Worm (Caenorhabditis elegans) whole organism, young adult: ENCODE data around the gene cku-70.

Source experiments
- B0261.1 ChIP-seq: sonication (generic microtip); optimal IDR thresholded peaks from 2 replicates; lab custom pipeline; 2016; ENCODE audit warnings: mild to moderate bottlenecking, missing genetic modification characterization, moderate library complexity, missing compliant biosample characterization
- F57A8.1 ChIP-seq: fragments of 200-800 bp; sonication (Bioruptor generic); optimal IDR thresholded peaks from 2 replicates; lab custom pipeline; 2018; ENCODE audit warnings: mild to moderate bottlenecking, missing genetic modification characterization, moderate library complexity, missing compliant biosample characterization
- K11D2.4 ChIP-seq: fragments of 200-800 bp; sonication (Bioruptor generic); IDR thresholded peaks from 2 replicates; pipeline ENCODE4 v1.3.6; 2022; ENCODE audit warnings: missing genetic modification reagents, missing genetic modification characterization, missing compliant biosample characterization
- T07F8.4 ChIP-seq: sonication (generic microtip); optimal IDR thresholded peaks from 2 replicates; lab custom pipeline; 2016; ENCODE audit warnings: mild to moderate bottlenecking, missing genetic modification characterization, moderate library complexity, missing compliant biosample characterization
- Y53G8AR.9 ChIP-seq: fragments of 200-800 bp; sonication (Bioruptor generic); conservative IDR thresholded peaks from 2 replicates; pipeline ENCODE4 v1.3.6; 2022; ENCODE audit warnings: missing genetic modification reagents, missing genetic modification characterization, missing compliant biosample characterization
- ZK185.1 ChIP-seq: sonication (generic microtip); optimal IDR thresholded peaks from 2 replicates; lab custom pipeline; 2016; ENCODE audit warnings: mild to moderate bottlenecking, missing genetic modification characterization, missing compliant biosample characterization; ENCODE audit not compliant: poor library complexity, severe bottlenecking
- akir-1 ChIP-seq: fragments of 200-800 bp; sonication (Bioruptor generic); optimal IDR thresholded peaks from 2 replicates; lab custom pipeline; 2018; ENCODE audit warnings: mild to moderate bottlenecking, missing genetic modification characterization, moderate library complexity, missing compliant biosample characterization
- aptf-3 ChIP-seq: fragments of 200-800 bp; sonication (Bioruptor generic); IDR thresholded peaks from 2 replicates; pipeline ENCODE4 v1.3.6; 2022; ENCODE audit warnings: missing genetic modification characterization, missing compliant biosample characterization
- atf-7 ChIP-seq: sonication (generic microtip); optimal IDR thresholded peaks from 2 replicates; lab custom pipeline; 2017; ENCODE audit warnings: mild to moderate bottlenecking, missing genetic modification characterization, missing compliant biosample characterization
- ccch-3 ChIP-seq: fragments of 200-800 bp; sonication (Bioruptor generic); optimal IDR thresholded peaks from 2 replicates; lab custom pipeline; 2018; ENCODE audit warnings: mild to moderate bottlenecking, missing genetic modification characterization, missing compliant biosample characterization
- cebp-1 ChIP-seq, 2 experiments: fragments of 200-800 bp in 1 of 2; sonication (Bioruptor generic) in 1 of 2; sonication (generic microtip) in 1 of 2; IDR thresholded peaks in 1 of 2; optimal IDR thresholded peaks in 1 of 2; 2 replicates each; pipeline versions ENCODE4 v1.3.6 to Lab custom; 2017 to 2022; ENCODE audit warnings: missing compliant biosample characterization in 2 of 2, missing genetic modification characterization in 2 of 2, mild to moderate bottlenecking in 1 of 2, missing genetic modification reagents in 1 of 2, moderate library complexity in 1 of 2
- ceh-27 ChIP-seq: fragments of 200-800 bp; sonication (Bioruptor generic); optimal IDR thresholded peaks from 2 replicates; lab custom pipeline; 2018; ENCODE audit warnings: mild to moderate bottlenecking, missing genetic modification characterization, moderate library complexity, missing compliant biosample characterization
- ceh-91 ChIP-seq: fragments of 200-800 bp; sonication (Bioruptor generic); IDR thresholded peaks from 2 replicates; pipeline ENCODE4 v1.3.6; 2022; ENCODE audit warnings: missing genetic modification reagents, missing genetic modification characterization, missing compliant biosample characterization
- dox-1 ChIP-seq: fragments of 200-800 bp; sonication (Bioruptor generic); IDR thresholded peaks from 2 replicates; pipeline ENCODE4 v1.3.6; 2022; ENCODE audit warnings: missing genetic modification reagents, missing genetic modification characterization, missing compliant biosample characterization
- egl-44 ChIP-seq: fragments of 200-800 bp; sonication (Bioruptor generic); IDR thresholded peaks from 2 replicates; pipeline ENCODE4 v1.3.6; 2022; ENCODE audit warnings: missing genetic modification reagents, missing genetic modification characterization, missing compliant biosample characterization
- egrh-3 ChIP-seq: fragments of 200-800 bp; sonication (Bioruptor generic); IDR thresholded peaks from 2 replicates; pipeline ENCODE4 v1.3.6; 2022; ENCODE audit warnings: missing genetic modification reagents, missing genetic modification characterization, missing compliant biosample characterization
- hmg-1.2 ChIP-seq: fragments of 200-800 bp; sonication (Bioruptor generic); IDR thresholded peaks from 2 replicates; pipeline ENCODE4 v1.3.6; 2022; ENCODE audit warnings: missing genetic modification reagents, missing genetic modification characterization, missing compliant biosample characterization
- let-607 ChIP-seq, 2 experiments: fragments of 200-800 bp in 1 of 2; sonication (Bioruptor generic) in 1 of 2; sonication (generic microtip) in 1 of 2; optimal IDR thresholded peaks; 2 replicates each; lab custom pipeline; 2016 to 2018; ENCODE audit warnings: mild to moderate bottlenecking in 2 of 2, missing compliant biosample characterization in 2 of 2, missing genetic modification characterization in 2 of 2, moderate library complexity in 2 of 2, missing genotype in 1 of 2
- lin-26 ChIP-seq: fragments of 200-800 bp; sonication (Bioruptor generic); IDR thresholded peaks from 2 replicates; pipeline ENCODE4 v1.3.6; 2022; ENCODE audit warnings: missing genetic modification reagents, missing genetic modification characterization, missing compliant biosample characterization
- lin-40 ChIP-seq: sonication (generic microtip); optimal IDR thresholded peaks from 2 replicates; lab custom pipeline; 2016; ENCODE audit warnings: missing genetic modification characterization, mild to moderate bottlenecking, missing compliant biosample characterization, missing genotype, missing genetic modification reagents
- madf-10 ChIP-seq: sonication (generic microtip); optimal IDR thresholded peaks from 2 replicates; lab custom pipeline; 2016; ENCODE audit warnings: mild to moderate bottlenecking, missing genetic modification characterization, missing compliant biosample characterization
- nhr-179 ChIP-seq: sonication (generic microtip); optimal IDR thresholded peaks from 2 replicates; lab custom pipeline; 2016; ENCODE audit warnings: mild to moderate bottlenecking, missing genetic modification characterization, missing compliant biosample characterization
- nhr-27 ChIP-seq: fragments of 200-800 bp; sonication (Bioruptor generic); optimal IDR thresholded peaks from 2 replicates; lab custom pipeline; 2018; ENCODE audit warnings: mild to moderate bottlenecking, missing genetic modification characterization, moderate library complexity, missing compliant biosample characterization
- rcor-1 ChIP-seq: fragments of 200-800 bp; sonication (Bioruptor generic); IDR thresholded peaks from 2 replicates; pipeline ENCODE4 v1.3.6; 2022; ENCODE audit warnings: missing genetic modification reagents, missing genetic modification characterization, missing compliant biosample characterization
- sdz-38 ChIP-seq: sonication (generic microtip); optimal IDR thresholded peaks from 2 replicates; lab custom pipeline; 2016; ENCODE audit warnings: missing genotype, missing genetic modification characterization, missing compliant biosample characterization
- snpc-1.1 ChIP-seq: sonication (generic microtip); optimal IDR thresholded peaks from 2 replicates; lab custom pipeline; 2017; ENCODE audit warnings: missing genetic modification characterization, mild to moderate bottlenecking, missing compliant biosample characterization, antibody characterized with exemption, moderate library complexity, missing genotype, missing genetic modification reagents; ENCODE audit not compliant: insufficient read depth
- snpc-1.3 ChIP-seq: sonication (generic microtip); optimal IDR thresholded peaks from 2 replicates; lab custom pipeline; 2017; ENCODE audit warnings: missing genetic modification characterization, mild to moderate bottlenecking, missing compliant biosample characterization, antibody characterized with exemption, moderate library complexity, missing genotype, missing genetic modification reagents; ENCODE audit not compliant: insufficient read depth
- snpc-4 ChIP-seq, 5 experiments: fragments of 150-350 bp in 1 of 5; sonication (generic microtip) in 4 of 5; optimal IDR thresholded peaks; 2 replicates each; lab custom pipeline; 2014 to 2018; ENCODE audit warnings: missing genetic modification characterization in 5 of 5, missing biosample characterization in 3 of 5, antibody characterized with exemption in 2 of 5, mild to moderate bottlenecking in 2 of 5, missing compliant biosample characterization in 2 of 5, missing genotype in 2 of 5, moderate library complexity in 2 of 5, missing genetic modification reagents in 1 of 5
- somi-1 ChIP-seq: fragments of 200-800 bp; sonication (Bioruptor generic); optimal IDR thresholded peaks from 2 replicates; lab custom pipeline; 2018; ENCODE audit warnings: mild to moderate bottlenecking, missing genetic modification characterization, missing compliant biosample characterization
- unc-130 ChIP-seq: sonication (generic microtip); optimal IDR thresholded peaks from 2 replicates; lab custom pipeline; 2016; ENCODE audit warnings: missing genetic modification reagents, missing genetic modification characterization, missing compliant biosample characterization
- zfh-2 ChIP-seq: fragments of 200-800 bp; sonication (Bioruptor generic); conservative IDR thresholded peaks from 2 replicates; pipeline ENCODE4 v1.3.6; 2022; ENCODE audit warnings: missing genetic modification reagents, missing genetic modification characterization, missing compliant biosample characterization

cku-70 gene

ce11 chrIII:11141791-11142490, 12.7 kb upstream of the cku-70 start, which contains the start of the genes Y47D3A.1 and pola-1 (continued):
- TF ChIP-seq ceh-91 (GFP tag; lab: Robert Waterston, UW) (peak; percentile 76), ceh-27 (peak; percentile 84), B0261.1 (no peak), T07F8.4 (tag; lab: Kevin White, UChicago) (no peak), snpc-1.3 (tag; lab: Kevin White, UChicago) (peak; percentile 55), aptf-3 (GFP tag; lab: Robert Waterston, UW) (no peak), Y53G8AR.9 (0 out of 2 replicates have a peak, but pooled peaks have one; percentile 34), snpc-1.1 (peak; percentile 6), snpc-4 (GFP tag; optimal IDR thresholded peaks at IDR 0.05; lab: Kevin White, UChicago) (no peak), snpc-4 (tag; optimal IDR thresholded peaks at IDR 0.05; lab: Kevin White, UChicago) (peak in 3 of 4 experiments; percentile 9 to 65 (median 55)), atf-7 (tag; lab: Kevin White, UChicago) (no peak), F57A8.1 (GFP tag; lab: Kevin White, UChicago) (no peak), lin-26 (no peak), nhr-27 (tag; lab: Kevin White, UChicago) (no peak)

- TF ChIP-seq ccch-3 (GFP tag; lab: Kevin White, UChicago) (no peak), zfh-2 (GFP tag; lab: Robert Waterston, UW) (peak; percentile 77), egrh-3 (peak; percentile 75; the same call in 1 of the 2 replicates)
Measured at ce11 chrIII:11142908-11143307, 11.7 kb upstream of the cku-70 start.

- TF ChIP-seq akir-1 (GFP tag; lab: Kevin White, UChicago): no peak
- TF ChIP-seq K11D2.4 (GFP tag; lab: Robert Waterston, UW): no peak
- peak; percentile 87 for TF ChIP-seq cebp-1 (GFP tag; IDR thresholded peaks at IDR 0.05; lab: Robert Waterston, UW)
- peak; percentile 97 for TF ChIP-seq cebp-1 (tag; optimal IDR thresholded peaks at IDR 0.05; lab: Kevin White, UChicago)
- peak; percentile 59; the same call in 1 of the 2 replicates for TF ChIP-seq hmg-1.2
- TF ChIP-seq zfh-2 (GFP tag; lab: Robert Waterston, UW): peak; percentile 75
Measured at ce11 chrIII:11149254-11149876, 5.3 kb upstream of the cku-70 start.

ce11 chrIII:11157099-11157498, 2.5 kb downstream of the cku-70 start, which contains the start of gene Y47D3A.31:
Gene Y47D3A.31, minus strand, starts transcription at chrIII:11157199.
- TF ChIP-seq ZK185.1 (tag; lab: Kevin White, UChicago) (no peak), nhr-179 (tag; lab: Kevin White, UChicago) (no peak), ceh-91 (GFP tag; lab: Robert Waterston, UW) (no peak), dox-1 (GFP tag; lab: Robert Waterston, UW) (no peak), madf-10 (no peak), rcor-1 (GFP tag; lab: Robert Waterston, UW) (no peak)

ce11 chrIII:11157916-11158315, 3.3 kb downstream of the cku-70 start:
- no peak for TF ChIP-seq somi-1 (GFP tag; lab: Kevin White, UChicago)
- no peak for TF ChIP-seq egl-44 (GFP tag; lab: Robert Waterston, UW)
- TF ChIP-seq dox-1 (GFP tag; lab: Robert Waterston, UW): no peak
- TF ChIP-seq lin-40 (tag; lab: Kevin White, UChicago): no peak
- TF ChIP-seq let-607 (tag; optimal IDR thresholded peaks at IDR 0.05; lab: Kevin White, UChicago): no peak
- TF ChIP-seq unc-130 (GFP tag; lab: Kevin White, UChicago): no peak
- no peak for TF ChIP-seq sdz-38 (tag; lab: Kevin White, UChicago)
